Worm (Caenorhabditis elegans) whole organism, late embryonic: ENCODE results near the gene hecw-1.

ENCODE experiments used
- C08G9.2 ChIP-seq: sonication (generic microtip); optimal IDR thresholded peaks from 2 replicates; lab custom pipeline; 2016; ENCODE audit warnings: mild to moderate bottlenecking, missing genetic modification characterization, moderate library complexity, missing compliant biosample characterization
- ama-1 ChIP-seq: fragments of 150-350 bp; optimal IDR thresholded peaks from 2 replicates; lab custom pipeline; 2014
- fkh-6 ChIP-seq: sonication (generic microtip); optimal IDR thresholded peaks from 2 replicates; lab custom pipeline; 2016; ENCODE audit warnings: missing genetic modification characterization, missing compliant biosample characterization
- odd-2 ChIP-seq: sonication (generic microtip); optimal IDR thresholded peaks from 2 replicates; lab custom pipeline; 2017; ENCODE audit warnings: antibody characterized with exemption, mild to moderate bottlenecking, missing genetic modification characterization, missing compliant biosample characterization
- unc-86 ChIP-seq: sonication (generic microtip); optimal IDR thresholded peaks from 2 replicates; lab custom pipeline; 2016; ENCODE audit warnings: missing genetic modification characterization, missing compliant biosample characterization

ce11 chrIII:3404354-3404913 is 14.7 kb upstream of the hecw-1 start, which contains the start of the genes npp-9 and F59A2.5:
- TF ChIP-seq unc-86 (tag; lab: Kevin White, UChicago) = no peak
- no peak for TF ChIP-seq C08G9.2 (tag; lab: Kevin White, UChicago)
- TF ChIP-seq ama-1 (lab: Kevin White, UChicago) = no peak
- TF ChIP-seq fkh-6 (tag; lab: Kevin White, UChicago) = no peak
- TF ChIP-seq odd-2 (tag; lab: Kevin White, UChicago) = no peak
